Worm (Caenorhabditis elegans) whole organism, young adult: ENCODE data around the gene pals-19.

Source experiments
- B0019.2 ChIP-seq: fragments of 200-800 bp; sonication (Bioruptor generic); conservative IDR thresholded peaks from 2 replicates; pipeline ENCODE4 v1.3.6; 2022; ENCODE audit warnings: missing genetic modification reagents, missing genetic modification characterization, missing compliant biosample characterization
- B0035.1 ChIP-seq: sonication (generic microtip); optimal IDR thresholded peaks from 2 replicates; lab custom pipeline; 2016; ENCODE audit warnings: missing genetic modification characterization, mild to moderate bottlenecking, missing compliant biosample characterization, missing genotype, missing genetic modification reagents
- C06A6.2 ChIP-seq: fragments of 200-800 bp; sonication (Bioruptor generic); conservative IDR thresholded peaks from 2 replicates; pipeline ENCODE4 v1.3.6; 2022; ENCODE audit warnings: missing genetic modification characterization, missing compliant biosample characterization
- D2030.7 ChIP-seq: fragments of 200-800 bp; sonication (Bioruptor generic); IDR thresholded peaks from 2 replicates; pipeline ENCODE4 v1.3.6; 2022; ENCODE audit warnings: missing genetic modification reagents, missing genetic modification characterization, missing compliant biosample characterization
- F22D6.2 ChIP-seq: sonication (generic microtip); optimal IDR thresholded peaks from 2 replicates; lab custom pipeline; 2016; ENCODE audit warnings: mild to moderate bottlenecking, missing genetic modification characterization, missing compliant biosample characterization
- F23B12.7 ChIP-seq: sonication (generic microtip); optimal IDR thresholded peaks from 2 replicates; lab custom pipeline; 2017; ENCODE audit warnings: missing genetic modification characterization, mild to moderate bottlenecking, missing compliant biosample characterization, antibody characterized with exemption, moderate library complexity; ENCODE audit not compliant: insufficient read depth
- F33H1.4 ChIP-seq: fragments of 200-800 bp; sonication (Bioruptor generic); IDR thresholded peaks from 2 replicates; pipeline ENCODE4 v1.3.6; 2022; ENCODE audit warnings: missing genetic modification reagents, missing genetic modification characterization, missing compliant biosample characterization
- F57C9.4 ChIP-seq: sonication (generic microtip); optimal IDR thresholded peaks from 2 replicates; lab custom pipeline; 2017; ENCODE audit warnings: mild to moderate bottlenecking, missing genetic modification characterization, missing compliant biosample characterization
- K11D2.4 ChIP-seq: fragments of 200-800 bp; sonication (Bioruptor generic); IDR thresholded peaks from 2 replicates; pipeline ENCODE4 v1.3.6; 2022; ENCODE audit warnings: missing genetic modification reagents, missing genetic modification characterization, missing compliant biosample characterization
- K12H6.12 ChIP-seq: fragments of 200-800 bp; sonication (Bioruptor generic); optimal IDR thresholded peaks from 2 replicates; lab custom pipeline; 2018; ENCODE audit warnings: mild to moderate bottlenecking, missing genetic modification characterization, missing compliant biosample characterization
- Y53F4B.3 ChIP-seq: fragments of 200-800 bp; sonication (Bioruptor generic); IDR thresholded peaks from 2 replicates; pipeline ENCODE4 v1.3.6; 2022; ENCODE audit warnings: missing genetic modification reagents, missing genetic modification characterization, missing compliant biosample characterization
- Y56A3A.18 ChIP-seq: fragments of 200-800 bp; sonication (Bioruptor generic); IDR thresholded peaks from 2 replicates; pipeline ENCODE4 v1.3.6; 2022; ENCODE audit warnings: missing genetic modification reagents, missing genetic modification characterization, missing compliant biosample characterization
- ZK185.1 ChIP-seq: sonication (generic microtip); optimal IDR thresholded peaks from 2 replicates; lab custom pipeline; 2016; ENCODE audit warnings: mild to moderate bottlenecking, missing genetic modification characterization, missing compliant biosample characterization; ENCODE audit not compliant: poor library complexity, severe bottlenecking
- akir-1 ChIP-seq: fragments of 200-800 bp; sonication (Bioruptor generic); optimal IDR thresholded peaks from 2 replicates; lab custom pipeline; 2018; ENCODE audit warnings: mild to moderate bottlenecking, missing genetic modification characterization, moderate library complexity, missing compliant biosample characterization
- aptf-3 ChIP-seq: fragments of 200-800 bp; sonication (Bioruptor generic); IDR thresholded peaks from 2 replicates; pipeline ENCODE4 v1.3.6; 2022; ENCODE audit warnings: missing genetic modification characterization, missing compliant biosample characterization
- attf-5 ChIP-seq: fragments of 200-800 bp; sonication (Bioruptor generic); optimal IDR thresholded peaks from 2 replicates; lab custom pipeline; 2018; ENCODE audit warnings: mild to moderate bottlenecking, missing genetic modification characterization, missing compliant biosample characterization
- bed-1 ChIP-seq: fragments of 200-800 bp; sonication (Bioruptor generic); IDR thresholded peaks from 2 replicates; pipeline ENCODE4 v1.3.6; 2022; ENCODE audit warnings: missing genetic modification reagents, missing genetic modification characterization, missing compliant biosample characterization
- bed-2 ChIP-seq: fragments of 200-800 bp; sonication (Bioruptor generic); IDR thresholded peaks from 2 replicates; pipeline ENCODE4 v1.3.6; 2022; ENCODE audit warnings: missing genetic modification reagents, missing genetic modification characterization, missing compliant biosample characterization
- ceh-100 ChIP-seq: fragments of 200-800 bp; sonication (Bioruptor generic); IDR thresholded peaks from 2 replicates; pipeline ENCODE4 v1.3.6; 2022; ENCODE audit warnings: missing genetic modification reagents, missing genetic modification characterization, missing compliant biosample characterization
- ceh-27 ChIP-seq: fragments of 200-800 bp; sonication (Bioruptor generic); optimal IDR thresholded peaks from 2 replicates; lab custom pipeline; 2018; ENCODE audit warnings: mild to moderate bottlenecking, missing genetic modification characterization, moderate library complexity, missing compliant biosample characterization
- efl-1 ChIP-seq: fragments of 150-350 bp; optimal IDR thresholded peaks from 2 replicates; lab custom pipeline; 2014; ENCODE audit warnings: missing biosample characterization, missing genetic modification reagents, missing genetic modification characterization
- him-1 ChIP-seq: sonication (generic microtip); optimal IDR thresholded peaks from 2 replicates; lab custom pipeline; 2016; ENCODE audit warnings: missing genotype, missing genetic modification reagents, missing genetic modification characterization, missing compliant biosample characterization
- hlh-12 ChIP-seq: sonication (generic microtip); optimal IDR thresholded peaks from 2 replicates; lab custom pipeline; 2016; ENCODE audit warnings: missing genetic modification characterization, missing compliant biosample characterization
- hmg-20 ChIP-seq: fragments of 200-800 bp; sonication (Bioruptor generic); IDR thresholded peaks from 2 replicates; pipeline ENCODE4 v1.3.6; 2022; ENCODE audit warnings: missing genetic modification reagents, missing genetic modification characterization, missing compliant biosample characterization
- hsf-1 ChIP-seq: fragments of 200-800 bp; sonication (Bioruptor generic); IDR thresholded peaks from 2 replicates; pipeline ENCODE4 v1.3.6; 2022; ENCODE audit warnings: missing genetic modification reagents, missing genetic modification characterization, missing compliant biosample characterization
- lag-1 ChIP-seq: fragments of 200-800 bp; sonication (Bioruptor generic); IDR thresholded peaks from 2 replicates; pipeline ENCODE4 v1.3.6; 2022; ENCODE audit warnings: missing genetic modification reagents, missing genetic modification characterization, missing compliant biosample characterization
- lin-26 ChIP-seq: fragments of 200-800 bp; sonication (Bioruptor generic); IDR thresholded peaks from 2 replicates; pipeline ENCODE4 v1.3.6; 2022; ENCODE audit warnings: missing genetic modification reagents, missing genetic modification characterization, missing compliant biosample characterization
- lin-54 ChIP-seq: fragments of 200-800 bp; sonication (Bioruptor generic); optimal IDR thresholded peaks from 2 replicates; lab custom pipeline; 2018; ENCODE audit warnings: mild to moderate bottlenecking, missing genetic modification characterization, missing compliant biosample characterization
- lir-1 ChIP-seq: fragments of 200-800 bp; sonication (Bioruptor generic); conservative IDR thresholded peaks from 2 replicates; pipeline ENCODE4 v1.3.6; 2022; ENCODE audit warnings: missing genetic modification reagents, missing genetic modification characterization, missing compliant biosample characterization
- madf-6 ChIP-seq: fragments of 200-800 bp; sonication (Bioruptor generic); IDR thresholded peaks from 2 replicates; pipeline ENCODE4 v1.3.6; 2022; ENCODE audit warnings: missing genetic modification reagents, missing genetic modification characterization, missing compliant biosample characterization
- nfya-1 ChIP-seq: sonication (generic microtip); optimal IDR thresholded peaks from 2 replicates; lab custom pipeline; 2017; ENCODE audit warnings: antibody characterized with exemption, missing compliant biosample characterization, missing genetic modification characterization, borderline replicate concordance; ENCODE audit not compliant: insufficient read depth
- nfya-2 ChIP-seq: fragments of 200-800 bp; sonication (Bioruptor generic); IDR thresholded peaks from 2 replicates; pipeline ENCODE4 v1.3.6; 2022; ENCODE audit warnings: missing genetic modification reagents, missing genetic modification characterization, missing compliant biosample characterization
- nhr-80 ChIP-seq: sonication (generic microtip); optimal IDR thresholded peaks from 2 replicates; lab custom pipeline; 2016; ENCODE audit warnings: missing genetic modification characterization, missing compliant biosample characterization
- pbrm-1 ChIP-seq: fragments of 200-800 bp; sonication (Bioruptor generic); IDR thresholded peaks from 2 replicates; pipeline ENCODE4 v1.3.6; 2022; ENCODE audit warnings: missing genetic modification reagents, missing genetic modification characterization, missing compliant biosample characterization
- repo-1 ChIP-seq: sonication (generic microtip); optimal IDR thresholded peaks from 2 replicates; lab custom pipeline; 2017; ENCODE audit warnings: mild to moderate bottlenecking, missing genetic modification characterization, missing compliant biosample characterization
- rpc-1 ChIP-seq, 2 experiments: fragments of 150-350 bp in 1 of 2; sonication (generic microtip) in 1 of 2; optimal IDR thresholded peaks; 2 replicates each; lab custom pipeline; 2014 to 2018; ENCODE audit warnings: missing biosample characterization in 1 of 2, missing genetic modification characterization in 1 of 2, missing genetic modification reagents in 1 of 2, missing genotype in 1 of 2
- sdz-38 ChIP-seq: sonication (generic microtip); optimal IDR thresholded peaks from 2 replicates; lab custom pipeline; 2016; ENCODE audit warnings: missing genotype, missing genetic modification characterization, missing compliant biosample characterization
- snpc-1.1 ChIP-seq: sonication (generic microtip); optimal IDR thresholded peaks from 2 replicates; lab custom pipeline; 2017; ENCODE audit warnings: missing genetic modification characterization, mild to moderate bottlenecking, missing compliant biosample characterization, antibody characterized with exemption, moderate library complexity, missing genotype, missing genetic modification reagents; ENCODE audit not compliant: insufficient read depth
- snpc-1.3 ChIP-seq: sonication (generic microtip); optimal IDR thresholded peaks from 2 replicates; lab custom pipeline; 2017; ENCODE audit warnings: missing genetic modification characterization, mild to moderate bottlenecking, missing compliant biosample characterization, antibody characterized with exemption, moderate library complexity, missing genotype, missing genetic modification reagents; ENCODE audit not compliant: insufficient read depth
- sptf-2 ChIP-seq: fragments of 200-800 bp; sonication (Bioruptor generic); optimal IDR thresholded peaks from 2 replicates; lab custom pipeline; 2018; ENCODE audit warnings: mild to moderate bottlenecking, missing genetic modification characterization, missing compliant biosample characterization
- tbx-9 ChIP-seq: sonication (generic microtip); optimal IDR thresholded peaks from 2 replicates; lab custom pipeline; 2016; ENCODE audit warnings: borderline replicate concordance, missing genetic modification characterization, inconsistent platforms, missing compliant biosample characterization
- zfh-2 ChIP-seq: fragments of 200-800 bp; sonication (Bioruptor generic); conservative IDR thresholded peaks from 2 replicates; pipeline ENCODE4 v1.3.6; 2022; ENCODE audit warnings: missing genetic modification reagents, missing genetic modification characterization, missing compliant biosample characterization
- zim-3 ChIP-seq: sonication (generic microtip); optimal IDR thresholded peaks from 2 replicates; lab custom pipeline; 2017; ENCODE audit warnings: mild to moderate bottlenecking, missing genetic modification characterization, moderate library complexity, missing compliant biosample characterization
- ztf-22 ChIP-seq: fragments of 200-800 bp; sonication (Bioruptor generic); optimal IDR thresholded peaks from 2 replicates; lab custom pipeline; 2018; ENCODE audit warnings: mild to moderate bottlenecking, missing genetic modification characterization, moderate library complexity, missing compliant biosample characterization
- ztf-26 ChIP-seq: sonication (generic microtip); optimal IDR thresholded peaks from 2 replicates; lab custom pipeline; 2017; ENCODE audit warnings: missing genetic modification characterization, missing compliant biosample characterization
- ztf-28 ChIP-seq: fragments of 200-800 bp; sonication (Bioruptor generic); IDR thresholded peaks from 2 replicates; pipeline ENCODE4 v1.3.6; 2022; ENCODE audit warnings: missing genetic modification reagents, missing genetic modification characterization, missing compliant biosample characterization
- ztf-3 ChIP-seq: fragments of 200-800 bp; sonication (Bioruptor generic); optimal IDR thresholded peaks from 2 replicates; lab custom pipeline; 2018; ENCODE audit warnings: mild to moderate bottlenecking, missing genetic modification characterization, missing compliant biosample characterization

Gene pals-19

DNA sequence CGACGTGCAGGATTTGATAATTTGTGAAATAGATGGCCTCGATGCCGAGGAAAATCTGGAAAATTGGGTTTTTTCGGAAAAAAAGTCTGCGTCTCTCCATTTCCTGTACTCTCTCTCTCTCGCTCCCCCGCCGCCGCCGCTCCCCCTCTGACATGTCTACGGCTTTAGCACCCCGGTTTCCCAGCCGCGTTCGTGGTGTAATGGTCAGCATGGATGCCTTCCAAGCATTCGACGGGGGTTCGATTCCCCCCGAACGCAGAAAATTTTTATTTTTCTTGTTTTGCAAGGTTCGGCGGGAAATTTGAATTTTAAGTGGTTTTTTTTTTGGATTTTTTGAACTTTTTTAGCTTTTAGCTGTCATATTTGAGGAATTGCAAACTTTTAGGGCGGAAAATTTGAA lies 22.6 kb downstream of the pals-19 start (continued):
- peak; percentile 72 for TF ChIP-seq rpc-1 (optimal IDR thresholded peaks at IDR 0.05; lab: Kevin White, UChicago)
- TF ChIP-seq rpc-1 (tag; optimal IDR thresholded peaks at IDR 0.05; lab: Kevin White, UChicago) = peak; percentile 84
- TF ChIP-seq ztf-3 = no peak
- TF ChIP-seq nhr-80 (tag; lab: Kevin White, UChicago) = peak; percentile 18
- TF ChIP-seq lir-1 (GFP tag; lab: Robert Waterston, UW) = peak; percentile 69
- TF ChIP-seq ztf-26 = peak; percentile 67
- TF ChIP-seq zim-3 (tag; lab: Kevin White, UChicago) = no peak
- TF ChIP-seq F22D6.2 (tag; lab: Kevin White, UChicago) = no peak
- TF ChIP-seq ceh-100 = peak; percentile 52; the same call in 1 of the 2 replicates
- TF ChIP-seq madf-6 (GFP tag; lab: Robert Waterston, UW) = peak; percentile 64; the same call in 1 of the 2 replicates
- TF ChIP-seq attf-5 (GFP tag; lab: Kevin White, UChicago) = peak; percentile 57
- no peak for TF ChIP-seq hsf-1
- TF ChIP-seq F23B12.7 = peak; percentile 77
- TF ChIP-seq B0019.2 (GFP tag; lab: Robert Waterston, UW) = no peak
- no peak for TF ChIP-seq nfya-2 (GFP tag; lab: Robert Waterston, UW)
- no peak for TF ChIP-seq akir-1 (GFP tag; lab: Kevin White, UChicago)
- peak; percentile 58 for TF ChIP-seq K12H6.12 (tag; lab: Kevin White, UChicago)
- no peak for TF ChIP-seq sptf-2 (GFP tag; lab: Kevin White, UChicago)
- no peak; the same call in 1 of the 2 replicates for TF ChIP-seq aptf-3 (GFP tag; lab: Robert Waterston, UW)
- TF ChIP-seq F33H1.4 (GFP tag; lab: Robert Waterston, UW) = peak; percentile 58
- TF ChIP-seq Y56A3A.18 (GFP tag; lab: Robert Waterston, UW) = no peak
- TF ChIP-seq bed-2 = no peak
- TF ChIP-seq snpc-1.3 (tag; lab: Kevin White, UChicago) = peak; percentile 46
- TF ChIP-seq ztf-22 = no peak
- peak; percentile 82 for TF ChIP-seq D2030.7
- TF ChIP-seq F57C9.4 (tag; lab: Kevin White, UChicago) = peak; percentile 13
- peak; percentile 48 for TF ChIP-seq him-1 (tag; lab: Kevin White, UChicago)
- no peak for TF ChIP-seq ZK185.1 (tag; lab: Kevin White, UChicago)
- no peak for TF ChIP-seq lag-1 (GFP tag; lab: Robert Waterston, UW)
- TF ChIP-seq lin-54 (GFP tag; lab: Kevin White, UChicago) = peak; percentile 78
- TF ChIP-seq sdz-38 (tag; lab: Kevin White, UChicago) = no peak
- TF ChIP-seq pbrm-1 (GFP tag; lab: Robert Waterston, UW) = peak; percentile 69; the same call in 1 of the 2 replicates
- TF ChIP-seq hlh-12 = no peak
- TF ChIP-seq C06A6.2 (GFP tag; lab: Robert Waterston, UW) = no peak
- peak; percentile 28 for TF ChIP-seq snpc-1.1 (tag; lab: Kevin White, UChicago)
- peak; percentile 48; the same call in 1 of the 2 replicates for TF ChIP-seq Y53F4B.3
- peak; percentile 93 for TF ChIP-seq zfh-2 (GFP tag; lab: Robert Waterston, UW)
- TF ChIP-seq K11D2.4 (GFP tag; lab: Robert Waterston, UW) = peak; percentile 67
- TF ChIP-seq bed-1 (GFP tag; lab: Robert Waterston, UW) = 0 out of 2 replicates have a peak, but pooled peaks have one; percentile 36
- no peak for TF ChIP-seq nfya-1 (tag; lab: Kevin White, UChicago)
- TF ChIP-seq lin-26 (GFP tag; lab: Robert Waterston, UW) = peak; percentile 87
- 0 out of 2 replicates have a peak, but pooled peaks have one; percentile 57 for TF ChIP-seq ztf-28 (GFP tag; lab: Robert Waterston, UW)
- peak; percentile 68 for TF ChIP-seq repo-1 (tag; lab: Kevin White, UChicago)
- no peak for TF ChIP-seq B0035.1 (tag; lab: Kevin White, UChicago)
- TF ChIP-seq efl-1 (GFP tag; lab: Kevin White, UChicago) = peak; percentile 16
- TF ChIP-seq hmg-20 (GFP tag; lab: Robert Waterston, UW) = peak; percentile 73; the same call in 1 of the 2 replicates
- TF ChIP-seq tbx-9 (tag; lab: Kevin White, UChicago) = no peak
- TF ChIP-seq ceh-27 (GFP tag; lab: Kevin White, UChicago) = peak; percentile 82
